Fruit fly (Drosophila melanogaster): Measurements from ENCODE around the gene CG7131.
A peak's percentile ranks its signal among the peaks of the same experiment; 100 is the strongest.

Gene CG7131

DNA sequence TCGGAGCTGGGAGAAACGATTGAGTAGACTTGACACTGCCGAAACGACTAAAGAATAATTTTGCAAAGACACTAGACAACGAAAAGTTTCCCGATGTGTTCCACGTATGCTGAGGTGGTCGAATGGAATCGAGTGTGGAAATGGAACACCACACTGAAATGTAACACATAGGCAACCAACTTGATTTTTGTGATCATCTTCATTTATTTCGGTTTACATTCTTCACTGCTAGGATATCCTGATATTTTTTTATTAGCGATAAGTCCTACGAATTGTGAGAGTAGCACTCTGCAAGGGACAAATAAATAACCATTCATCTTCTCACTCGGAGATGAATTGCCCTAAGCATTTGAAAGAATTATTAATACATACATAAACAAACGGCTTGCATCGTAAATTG is at the start of gene CG7131:
Gene CG7131, minus strand, starts transcription at position 101 of the 400 bp plus-strand sequence.
- TF ChIP-seq cnc (optimal IDR thresholded peaks at IDR 0.05) (no peak), CG7045 (GFP tag; optimal IDR thresholded peaks at IDR 0.05) (no peak), toe (GFP tag; optimal IDR thresholded peaks at IDR 0.05) (no peak), CG1620 (GFP tag; optimal IDR thresholded peaks at IDR 0.05) (no peak), CG11617 (GFP tag; optimal IDR thresholded peaks at IDR 0.05) (no peak), tj (GFP tag; optimal IDR thresholded peaks at IDR 0.05) (no peak), CG7101 (tag; optimal IDR thresholded peaks at IDR 0.05) (no peak), CG33017 (tag; optimal IDR thresholded peaks at IDR 0.05) (no peak), Mnt (GFP tag; optimal IDR thresholded peaks at IDR 0.05) (no peak), CG14711 (tag; optimal IDR thresholded peaks at IDR 0.05) (no peak), cic (GFP tag; optimal IDR thresholded peaks at IDR 0.05) (no peak), Hr96 (GFP tag; optimal IDR thresholded peaks at IDR 0.05) (no peak), Crg-1 (GFP tag; optimal IDR thresholded peaks at IDR 0.05) (no peak), bab1 (GFP tag; optimal IDR thresholded peaks at IDR 0.05) (no peak), CG12768 (GFP tag; optimal IDR thresholded peaks at IDR 0.05) (no peak), kay (GFP tag; ENCODE audit: borderline replicate concordance) (no peak), CG5204 (GFP tag; optimal IDR thresholded peaks at IDR 0.05) (no peak), pad (GFP tag; optimal IDR thresholded peaks at IDR 0.05) (no peak), Clk (GFP tag; optimal IDR thresholded peaks at IDR 0.05) (no peak)

dm6 chr3R:18328842-18329241 is 40.3 kb upstream of the CG7131 start, which contains the start of gene naz:
TSS of gene naz (minus strand) at chr3R:18328942.
- TF ChIP-seq CG11617 (GFP tag; optimal IDR thresholded peaks at IDR 0.05): no peak
- TF ChIP-seq CG5204 (GFP tag; optimal IDR thresholded peaks at IDR 0.05): no peak
- no peak for TF ChIP-seq CG7045 (GFP tag; optimal IDR thresholded peaks at IDR 0.05)
- TF ChIP-seq CG33017 (tag; optimal IDR thresholded peaks at IDR 0.05): no peak
- TF ChIP-seq cnc (optimal IDR thresholded peaks at IDR 0.05): no peak
- no peak for TF ChIP-seq bab1 (GFP tag; optimal IDR thresholded peaks at IDR 0.05)

- TF ChIP-seq CG7045 (GFP tag; optimal IDR thresholded peaks at IDR 0.05) (peak; percentile 13), Clk (GFP tag; optimal IDR thresholded peaks at IDR 0.05) (no peak), cic (GFP tag; optimal IDR thresholded peaks at IDR 0.05) (peak; percentile 2), CG1620 (GFP tag; optimal IDR thresholded peaks at IDR 0.05) (no peak), pad (GFP tag; optimal IDR thresholded peaks at IDR 0.05) (no peak), bab1 (GFP tag; optimal IDR thresholded peaks at IDR 0.05) (no peak), ovo (GFP tag; optimal IDR thresholded peaks at IDR 0.05) (no peak), kay (GFP tag; ENCODE audit: borderline replicate concordance) (no peak), Hr96 (GFP tag; optimal IDR thresholded peaks at IDR 0.05) (peak; percentile 1), CG11617 (GFP tag; optimal IDR thresholded peaks at IDR 0.05) (no peak), CG7101 (tag; optimal IDR thresholded peaks at IDR 0.05) (peak; percentile 46), CG33017 (tag; optimal IDR thresholded peaks at IDR 0.05) (peak; percentile 84), toe (GFP tag; optimal IDR thresholded peaks at IDR 0.05) (no peak), CG12768 (GFP tag; optimal IDR thresholded peaks at IDR 0.05) (peak; percentile 31), Crg-1 (GFP tag; optimal IDR thresholded peaks at IDR 0.05) (no peak), cnc (optimal IDR thresholded peaks at IDR 0.05) (no peak), CG5204 (GFP tag; optimal IDR thresholded peaks at IDR 0.05) (peak; percentile 18), tj (GFP tag; optimal IDR thresholded peaks at IDR 0.05) (no peak), CG14711 (tag; optimal IDR thresholded peaks at IDR 0.05) (peak; percentile 70), Mnt (GFP tag; optimal IDR thresholded peaks at IDR 0.05) (no peak)
Measured at dm6 chr3R:18314824-18315690, 26.5 kb upstream of the CG7131 start.

DNA sequence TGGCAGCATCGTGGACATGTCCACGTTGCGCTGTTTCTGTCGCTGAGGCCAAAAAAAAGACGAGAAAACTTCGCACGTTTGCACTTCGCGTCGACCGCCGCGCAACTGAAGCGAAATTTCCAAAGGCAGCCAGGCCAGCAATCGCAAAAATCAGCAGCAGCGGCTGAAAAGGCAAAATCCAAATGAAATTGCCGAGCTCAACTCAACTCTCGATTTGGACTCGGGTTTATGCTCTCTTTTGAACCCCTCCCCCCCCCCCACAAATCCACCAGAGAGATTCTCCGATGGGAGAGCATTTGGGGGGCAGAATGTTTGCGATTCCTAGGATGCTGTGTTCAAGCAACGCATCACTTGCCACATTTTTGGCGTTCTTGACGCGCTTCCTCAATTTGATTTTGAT is 25.7 kb upstream of the CG7131 start, which contains the start of gene PKD:
Gene PKD, minus strand, starts transcription at position 88 of the 400 bp plus-strand sequence.
- peak; percentile 28 for TF ChIP-seq Mnt (GFP tag; optimal IDR thresholded peaks at IDR 0.05)
- no peak for TF ChIP-seq toe (GFP tag; optimal IDR thresholded peaks at IDR 0.05)

DNA sequence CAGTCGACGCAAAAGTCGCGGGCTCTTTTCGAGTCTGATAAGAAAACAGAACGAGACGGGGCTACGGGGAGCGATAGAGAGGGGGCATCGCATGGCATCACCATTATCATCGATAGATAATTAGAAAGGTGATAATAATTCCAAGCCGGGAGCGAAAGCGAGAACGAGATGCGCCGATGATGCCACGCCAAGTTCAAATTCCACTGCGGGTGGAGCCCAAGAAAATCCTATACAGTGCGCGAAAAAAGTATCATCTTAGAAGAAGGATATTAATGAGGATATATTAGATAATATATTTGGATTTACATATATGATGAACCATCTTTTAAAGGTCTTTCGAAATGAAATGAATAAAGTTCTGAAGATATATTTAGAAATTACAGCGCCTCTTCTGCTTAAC is 24.2 kb upstream of the CG7131 start:
- TF ChIP-seq CG33017 (tag; optimal IDR thresholded peaks at IDR 0.05) (no peak), CG7045 (GFP tag; optimal IDR thresholded peaks at IDR 0.05) (no peak), CG1620 (GFP tag; optimal IDR thresholded peaks at IDR 0.05) (no peak), Crg-1 (GFP tag; optimal IDR thresholded peaks at IDR 0.05) (no peak), kay (GFP tag; ENCODE audit: borderline replicate concordance) (peak; percentile 84)

DNA sequence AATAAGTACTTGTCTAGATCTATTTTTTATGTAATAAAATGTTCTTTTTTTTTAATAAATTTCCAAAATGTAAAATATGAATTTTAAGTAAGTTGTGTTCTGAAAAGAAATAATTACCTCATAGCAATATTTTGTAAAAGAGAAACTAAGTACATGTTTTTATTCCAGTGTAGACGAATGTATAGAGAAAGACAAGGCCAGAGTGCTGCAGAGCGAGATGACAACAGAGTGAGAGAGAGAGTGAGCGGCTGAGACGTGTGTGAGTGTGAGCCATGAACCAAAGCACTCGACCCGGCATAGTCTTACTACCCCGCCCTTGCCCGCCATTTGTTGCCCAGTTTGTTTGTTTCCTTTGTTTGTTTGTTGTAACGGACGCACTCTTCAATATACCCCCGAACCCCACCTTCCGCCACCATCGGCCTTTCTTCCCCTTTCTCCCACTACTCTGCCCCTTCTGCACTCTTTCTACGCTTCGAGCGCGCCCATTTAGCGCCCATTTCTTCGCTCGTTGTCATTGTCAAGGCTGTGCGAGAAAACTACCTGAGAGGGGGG is 22.9 kb upstream of the CG7131 start:
- TF ChIP-seq CG7101 (tag; optimal IDR thresholded peaks at IDR 0.05): peak; percentile 59
- no peak for TF ChIP-seq Crg-1 (GFP tag; optimal IDR thresholded peaks at IDR 0.05)
- TF ChIP-seq CG5204 (GFP tag; optimal IDR thresholded peaks at IDR 0.05): no peak
- TF ChIP-seq tj (GFP tag; optimal IDR thresholded peaks at IDR 0.05): no peak
- peak; percentile 74 for TF ChIP-seq CG33017 (tag; optimal IDR thresholded peaks at IDR 0.05)
- TF ChIP-seq toe (GFP tag; optimal IDR thresholded peaks at IDR 0.05): no peak
- TF ChIP-seq CG7045 (GFP tag; optimal IDR thresholded peaks at IDR 0.05): no peak
- peak; percentile 44 for TF ChIP-seq CG11617 (GFP tag; optimal IDR thresholded peaks at IDR 0.05)
- TF ChIP-seq Mnt (GFP tag; optimal IDR thresholded peaks at IDR 0.05): no peak
- no peak for TF ChIP-seq CG14711 (tag; optimal IDR thresholded peaks at IDR 0.05)
- TF ChIP-seq cic (GFP tag; optimal IDR thresholded peaks at IDR 0.05): peak; percentile 36
- no peak for TF ChIP-seq Hr96 (GFP tag; optimal IDR thresholded peaks at IDR 0.05)
- peak; percentile 32 for TF ChIP-seq pad (GFP tag; optimal IDR thresholded peaks at IDR 0.05)
- peak; percentile 42 for TF ChIP-seq Clk (GFP tag; optimal IDR thresholded peaks at IDR 0.05)
- peak; percentile 26 for TF ChIP-seq CG12768 (GFP tag; optimal IDR thresholded peaks at IDR 0.05)
- peak; percentile 59 for TF ChIP-seq ovo (GFP tag; optimal IDR thresholded peaks at IDR 0.05)
